Worm (Caenorhabditis elegans): Measurements from ENCODE around the gene Y53G8AR.5.
"Not testable (repeated sequence)": the region's sequence is repeated elsewhere in the genome, so short reads cannot be mapped to it uniquely, and the experiment has no call there.

DNA sequence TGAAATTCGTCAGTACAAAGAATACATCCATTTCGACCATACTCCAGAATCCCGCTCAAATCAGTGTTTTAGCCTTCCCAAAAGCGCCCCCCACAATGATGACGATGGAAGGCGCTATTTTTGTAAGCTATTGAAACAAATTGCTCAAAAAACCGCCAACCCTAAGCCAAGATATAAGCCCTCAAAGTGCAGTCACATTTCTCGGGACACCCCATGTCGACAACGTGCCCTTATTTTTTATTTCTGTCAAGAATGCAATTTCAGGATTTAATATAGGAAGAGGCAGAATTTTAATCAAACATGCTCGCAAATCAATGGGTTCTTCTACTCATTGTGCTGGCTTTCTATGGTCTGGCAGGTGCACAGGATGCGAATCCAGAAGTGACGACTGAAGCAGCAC is 35.5 kb downstream of the Y53G8AR.5 start, which contains the start of gene Y53G8AR.1:
- TF ChIP-seq lin-15B (tag; optimal IDR thresholded peaks at IDR 0.05); nhr-25 (tag; optimal IDR thresholded peaks at IDR 0.05; ENCODE audit: borderline replicate concordance, insufficient read depth); lsy-2 (tag; optimal IDR thresholded peaks at IDR 0.05); pha-4 (GFP tag; IDR thresholded peaks at IDR 0.05); pha-4 (tag; optimal IDR thresholded peaks at IDR 0.05); pqm-1 (tag; optimal IDR thresholded peaks at IDR 0.05); zfp-2 (tag; optimal IDR thresholded peaks at IDR 0.05); lin-39 (tag; optimal IDR thresholded peaks at IDR 0.05); unc-39 (tag; optimal IDR thresholded peaks at IDR 0.05); fkh-10 (GFP tag; optimal IDR thresholded peaks at IDR 0.05); dve-1 (tag; optimal IDR thresholded peaks at IDR 0.05; ENCODE audit: insufficient read depth); snpc-4 (tag; optimal IDR thresholded peaks at IDR 0.05); tra-1 (GFP tag; IDR thresholded peaks at IDR 0.05): not testable (repeated sequence)

Data from whole organism, L4 larva.